1 fruit fly cellular context compared by ENCODE assay signal in the genomic region with DNA sequence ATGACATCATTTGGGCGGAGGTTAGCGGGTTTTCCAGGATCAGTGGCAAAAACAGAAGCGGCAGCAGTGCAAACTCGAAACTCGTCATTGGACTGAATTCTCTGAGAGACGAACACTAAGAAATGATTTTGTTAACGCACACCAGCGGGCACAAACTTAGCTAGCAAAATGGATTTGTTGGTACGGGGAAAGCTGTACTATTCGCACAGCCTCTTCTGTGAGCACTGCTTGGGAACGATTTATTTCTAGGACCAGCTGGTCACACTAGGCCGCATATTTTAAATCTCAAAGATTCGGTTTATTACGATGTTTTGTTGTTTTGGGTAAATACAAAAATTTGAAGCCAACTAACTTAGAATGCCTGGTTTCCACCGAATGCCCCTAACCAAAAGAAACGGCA.
TF ChIP-seq lines count a peak whose summit lies in the region.

A gene (minus strand): TSS at position 228 of the 400 bp plus-strand sequence.

TF ChIP-seq in whole organism, embryonic, 481 proteins besides CTCF, POLR2A, EP300 and RAD21 (continued from another document and continues in another):
- peak; percentile 61 for TF ChIP-seq az2 (GFP tag; optimal IDR thresholded peaks at IDR 0.05; lab: Kevin White, UChicago)
- peak; percentile 86 for TF ChIP-seq E2f2 (GFP tag; IDR thresholded peaks at IDR 0.05; lab: Robert Waterston, UW)
- peak; percentile 59 for TF ChIP-seq nom (GFP tag; optimal IDR thresholded peaks at IDR 0.05; lab: Kevin White, UChicago)
- TF ChIP-seq ssp (GFP tag; IDR thresholded peaks at IDR 0.05; lab: Robert Waterston, UW), result peak; percentile 46
- TF ChIP-seq Fer3 (tag; optimal IDR thresholded peaks at IDR 0.05; lab: Kevin White, UChicago), result peak; percentile 54
- TF ChIP-seq ems (GFP tag; optimal IDR thresholded peaks at IDR 0.05; lab: Kevin White, UChicago), result peak; percentile 58
- TF ChIP-seq CG3281 (GFP tag; optimal IDR thresholded peaks at IDR 0.05; lab: Kevin White, UChicago), result peak; percentile 27
- no peak for TF ChIP-seq eve (GFP tag; optimal IDR thresholded peaks at IDR 0.05; lab: Kevin White, UChicago)
- TF ChIP-seq br (optimal IDR thresholded peaks at IDR 0.05; lab: Kevin White, UChicago), result no peak
- TF ChIP-seq peb (GFP tag; IDR thresholded peaks at IDR 0.05; lab: Robert Waterston, UW), result no peak
- TF ChIP-seq mam (GFP tag; optimal IDR thresholded peaks at IDR 0.05; lab: Kevin White, UChicago), result peak; percentile 69
- no peak for TF ChIP-seq Bteb2 (GFP tag; optimal IDR thresholded peaks at IDR 0.05; lab: Kevin White, UChicago)
- peak; percentile 8 for TF ChIP-seq CG9727 (GFP tag; optimal IDR thresholded peaks at IDR 0.05; lab: Kevin White, UChicago)
- TF ChIP-seq ERR (GFP tag; optimal IDR thresholded peaks at IDR 0.05; lab: Kevin White, UChicago), result peak; percentile 39
- no peak for TF ChIP-seq sim (GFP tag; IDR thresholded peaks at IDR 0.05; lab: Robert Waterston, UW)
- peak; percentile 56 for TF ChIP-seq CG8944 (GFP tag; optimal IDR thresholded peaks at IDR 0.05; lab: Kevin White, UChicago)
- TF ChIP-seq Hsf (GFP tag; optimal IDR thresholded peaks at IDR 0.05; lab: Kevin White, UChicago), result peak; percentile 52
- peak; percentile 39 for TF ChIP-seq cwo (GFP tag; optimal IDR thresholded peaks at IDR 0.05; lab: Kevin White, UChicago)
- TF ChIP-seq CG8924 (tag; optimal IDR thresholded peaks at IDR 0.05; lab: Kevin White, UChicago), result peak; percentile 1
- no peak for TF ChIP-seq grn (GFP tag; optimal IDR thresholded peaks at IDR 0.05; lab: Kevin White, UChicago)
- TF ChIP-seq vvl (GFP tag; IDR thresholded peaks at IDR 0.05; lab: Robert Waterston, UW), result peak; percentile 90
- TF ChIP-seq ftz-f1 (GFP tag; optimal IDR thresholded peaks at IDR 0.05; lab: Kevin White, UChicago), result peak; percentile 10
- TF ChIP-seq CG13624 (GFP tag; optimal IDR thresholded peaks at IDR 0.05; lab: Kevin White, UChicago), result peak; percentile 59
- TF ChIP-seq CG11504 (tag; optimal IDR thresholded peaks at IDR 0.05; lab: Kevin White, UChicago), result peak; percentile 44
- TF ChIP-seq CkIIα-i1 (GFP tag; IDR thresholded peaks at IDR 0.05; lab: Robert Waterston, UW), result no peak
- TF ChIP-seq CG1233 (GFP tag; optimal IDR thresholded peaks at IDR 0.05; lab: Kevin White, UChicago), result peak; percentile 25
- peak; percentile 31 for TF ChIP-seq ATbp (GFP tag; optimal IDR thresholded peaks at IDR 0.05; lab: Kevin White, UChicago)
- TF ChIP-seq CG8388 (GFP tag; optimal IDR thresholded peaks at IDR 0.05; lab: Kevin White, UChicago), result no peak
- peak; percentile 83 for TF ChIP-seq ken (GFP tag; IDR thresholded peaks at IDR 0.05; lab: Robert Waterston, UW)
- peak; percentile 78 for TF ChIP-seq CG12769 (tag; optimal IDR thresholded peaks at IDR 0.05; lab: Kevin White, UChicago)
- 0 out of 3 replicates have a peak, but pooled peaks have one; percentile 30 for TF ChIP-seq CG6175 (GFP tag; IDR thresholded peaks at IDR 0.05; lab: Robert Waterston, UW)
- peak; percentile 12 for TF ChIP-seq Side (GFP tag; optimal IDR thresholded peaks at IDR 0.05; lab: Kevin White, UChicago)
- no peak for TF ChIP-seq lov (optimal IDR thresholded peaks at IDR 0.05; lab: Kevin White, UChicago)
- TF ChIP-seq lov (GFP tag; IDR thresholded peaks at IDR 0.05; lab: Robert Waterston, UW), result 0 out of 3 replicates have a peak, but pooled peaks have one; percentile 9
- no peak for TF ChIP-seq Deaf1 (tag; optimal IDR thresholded peaks at IDR 0.05; lab: Kevin White, UChicago)
- no peak for TF ChIP-seq CG10462 (GFP tag; optimal IDR thresholded peaks at IDR 0.05; lab: Kevin White, UChicago)
- TF ChIP-seq CG13287 (GFP tag; IDR thresholded peaks at IDR 0.05; lab: Robert Waterston, UW; ENCODE audit: partially characterized antibody), result peak; percentile 55
- peak; percentile 70 for TF ChIP-seq CG12659 (GFP tag; optimal IDR thresholded peaks at IDR 0.05; lab: Kevin White, UChicago)
- TF ChIP-seq Ssrp (tag; optimal IDR thresholded peaks at IDR 0.05; lab: Kevin White, UChicago), result peak; percentile 15
- no peak for TF ChIP-seq vnd (GFP tag; IDR thresholded peaks at IDR 0.05; lab: Robert Waterston, UW; ENCODE audit: partially characterized antibody)
- TF ChIP-seq caup (GFP tag; optimal IDR thresholded peaks at IDR 0.05; lab: Kevin White, UChicago; ENCODE audit: severe bottlenecking), result peak; percentile 55
- no peak for TF ChIP-seq CG6683 (GFP tag; optimal IDR thresholded peaks at IDR 0.05; lab: Kevin White, UChicago)
- TF ChIP-seq Meics (GFP tag; optimal IDR thresholded peaks at IDR 0.05; lab: Kevin White, UChicago), result peak; percentile 69
- peak; percentile 95 for TF ChIP-seq MBD-R2 (GFP tag; IDR thresholded peaks at IDR 0.05; lab: Robert Waterston, UW)
- peak; percentile 48 for TF ChIP-seq wek (GFP tag; optimal IDR thresholded peaks at IDR 0.05; lab: Kevin White, UChicago)
- TF ChIP-seq unc-4 (GFP tag; IDR thresholded peaks at IDR 0.05; lab: Robert Waterston, UW; ENCODE audit: partially characterized antibody), result no peak
- TF ChIP-seq CG7839 (tag; optimal IDR thresholded peaks at IDR 0.05; lab: Kevin White, UChicago), result peak; percentile 44
- peak; percentile 27; the same call in 1 of the 2 replicates for TF ChIP-seq Adf1 (GFP tag; IDR thresholded peaks at IDR 0.05; lab: Robert Waterston, UW)
- peak; percentile 43; the same call in 1 of the 2 replicates for TF ChIP-seq CG7372 (GFP tag; IDR thresholded peaks at IDR 0.05; lab: Robert Waterston, UW)
- TF ChIP-seq fu2 (GFP tag; optimal IDR thresholded peaks at IDR 0.05; lab: Kevin White, UChicago), result peak; percentile 56
- TF ChIP-seq CG13424 (tag; optimal IDR thresholded peaks at IDR 0.05; lab: Kevin White, UChicago), result peak; percentile 59
- peak; percentile 48 for TF ChIP-seq gem (tag; optimal IDR thresholded peaks at IDR 0.05; lab: Kevin White, UChicago)
- TF ChIP-seq CG9876 (GFP tag; optimal IDR thresholded peaks at IDR 0.05; lab: Kevin White, UChicago), result peak; percentile 26
- peak; percentile 84 for TF ChIP-seq CG2120 (GFP tag; optimal IDR thresholded peaks at IDR 0.05; lab: Kevin White, UChicago)
- TF ChIP-seq Sox102F (GFP tag; optimal IDR thresholded peaks at IDR 0.05; lab: Kevin White, UChicago), result peak; percentile 29
- TF ChIP-seq Dek (tag; optimal IDR thresholded peaks at IDR 0.05; lab: Kevin White, UChicago), result peak; percentile 47
- peak; percentile 61 for TF ChIP-seq Myb (GFP tag; optimal IDR thresholded peaks at IDR 0.05; lab: Kevin White, UChicago)
- peak; percentile 50; the same call in 2 of the 3 replicates for TF ChIP-seq Optix (GFP tag; IDR thresholded peaks at IDR 0.05; lab: Robert Waterston, UW)
- peak; percentile 60 for TF ChIP-seq pum (GFP tag; optimal IDR thresholded peaks at IDR 0.05; lab: Kevin White, UChicago)
- TF ChIP-seq phol (tag; optimal IDR thresholded peaks at IDR 0.05; lab: Kevin White, UChicago), result peak; percentile 25
- TF ChIP-seq CG4282 (GFP tag; optimal IDR thresholded peaks at IDR 0.05; lab: Kevin White, UChicago), result peak; percentile 33
- peak; percentile 18 for TF ChIP-seq tap (tag; optimal IDR thresholded peaks at IDR 0.05; lab: Kevin White, UChicago)
- TF ChIP-seq CG13123 (GFP tag; optimal IDR thresholded peaks at IDR 0.05; lab: Kevin White, UChicago), result peak; percentile 25
- TF ChIP-seq CG12744 (GFP tag; optimal IDR thresholded peaks at IDR 0.05; lab: Kevin White, UChicago), result peak; percentile 46
- TF ChIP-seq CG11560 (tag; IDR thresholded peaks at IDR 0.05; lab: Robert Waterston, UW), result no peak
- TF ChIP-seq CG14667 (GFP tag; IDR thresholded peaks at IDR 0.05; lab: Robert Waterston, UW), result peak; percentile 71; the same call in 1 of the 2 replicates
- peak; percentile 31 for TF ChIP-seq dmrt99B (tag; optimal IDR thresholded peaks at IDR 0.05; lab: Kevin White, UChicago)
- TF ChIP-seq onecut (GFP tag; IDR thresholded peaks at IDR 0.05; lab: Robert Waterston, UW), result peak; percentile 56
- TF ChIP-seq chif (GFP tag; optimal IDR thresholded peaks at IDR 0.05; lab: Kevin White, UChicago), result peak; percentile 22 to 41
- no peak for TF ChIP-seq CG4424 (GFP tag; optimal IDR thresholded peaks at IDR 0.05; lab: Kevin White, UChicago)
- peak; percentile 67 for TF ChIP-seq CG31365 (tag; optimal IDR thresholded peaks at IDR 0.05; lab: Kevin White, UChicago)
- no peak for TF ChIP-seq CG1529 (GFP tag; optimal IDR thresholded peaks at IDR 0.05; lab: Kevin White, UChicago)
- TF ChIP-seq CG3726 (GFP tag; IDR thresholded peaks at IDR 0.05; lab: Robert Waterston, UW), result 0 out of 3 replicates have a peak, but pooled peaks have one; percentile 65
- TF ChIP-seq Trl (optimal IDR thresholded peaks at IDR 0.05; lab: Kevin White, UChicago), result no peak
- TF ChIP-seq Trl (GFP tag; optimal IDR thresholded peaks at IDR 0.05; lab: Kevin White, UChicago), result peak; percentile 72
- TF ChIP-seq CG4730 (GFP tag; IDR thresholded peaks at IDR 0.05; lab: Robert Waterston, UW), result peak; percentile 45; the same call in 1 of the 2 replicates
- no peak for TF ChIP-seq crol (GFP tag; IDR thresholded peaks at IDR 0.05; lab: Robert Waterston, UW)
- TF ChIP-seq CG8089 (GFP tag; optimal IDR thresholded peaks at IDR 0.05; lab: Kevin White, UChicago), result no peak
- TF ChIP-seq Mes4 (GFP tag; optimal IDR thresholded peaks at IDR 0.05; lab: Kevin White, UChicago), result peak; percentile 13
- peak; percentile 59 for TF ChIP-seq bab2 (GFP tag; optimal IDR thresholded peaks at IDR 0.05; lab: Kevin White, UChicago)
- TF ChIP-seq cas (GFP tag; IDR thresholded peaks at IDR 0.05; lab: Robert Waterston, UW), result peak; percentile 31; the same call in 1 of the 2 replicates
- no peak for TF ChIP-seq Scr (GFP tag; IDR thresholded peaks at IDR 0.05; lab: Robert Waterston, UW; ENCODE audit: partially characterized antibody)
- TF ChIP-seq CG7928 (GFP tag; optimal IDR thresholded peaks at IDR 0.05; lab: Kevin White, UChicago), result peak; percentile 35
- TF ChIP-seq wdn (GFP tag; IDR thresholded peaks at IDR 0.05; lab: Robert Waterston, UW), result peak; percentile 66
- peak; percentile 51 for TF ChIP-seq Fer1 (GFP tag; optimal IDR thresholded peaks at IDR 0.05; lab: Kevin White, UChicago)
- TF ChIP-seq Blimp-1 (GFP tag; optimal IDR thresholded peaks at IDR 0.05; lab: Kevin White, UChicago), result peak; percentile 12
- peak; percentile 0 for TF ChIP-seq CG2116 (GFP tag; optimal IDR thresholded peaks at IDR 0.05; lab: Kevin White, UChicago)
- TF ChIP-seq CG2678 (tag; optimal IDR thresholded peaks at IDR 0.05; lab: Kevin White, UChicago), result peak; percentile 38
- peak; percentile 30; the same call in 1 of the 2 replicates for TF ChIP-seq CG31224 (GFP tag; IDR thresholded peaks at IDR 0.05; lab: Robert Waterston, UW)
- TF ChIP-seq HHEX (GFP tag; optimal IDR thresholded peaks at IDR 0.05; lab: Kevin White, UChicago), result peak; percentile 13
- peak; percentile 34 for TF ChIP-seq CG17385 (GFP tag; optimal IDR thresholded peaks at IDR 0.05; lab: Kevin White, UChicago)
- TF ChIP-seq Doc3 (GFP tag; IDR thresholded peaks at IDR 0.05; lab: Robert Waterston, UW; ENCODE audit: partially characterized antibody), result 0 out of 3 replicates have a peak, but pooled peaks have one; percentile 10
- peak; percentile 80 for TF ChIP-seq Xbp1 (GFP tag; optimal IDR thresholded peaks at IDR 0.05; lab: Kevin White, UChicago)
- TF ChIP-seq Ada2b (GFP tag; IDR thresholded peaks at IDR 0.05; lab: Robert Waterston, UW), result peak; percentile 64; the same call in 1 of the 2 replicates
- no peak for TF ChIP-seq fd102C (GFP tag; optimal IDR thresholded peaks at IDR 0.05; lab: Kevin White, UChicago)
- peak; percentile 47 for TF ChIP-seq Ets97D (GFP tag; optimal IDR thresholded peaks at IDR 0.05; lab: Kevin White, UChicago)
- TF ChIP-seq luna (GFP tag; optimal IDR thresholded peaks at IDR 0.05; lab: Kevin White, UChicago), result peak; percentile 10
- peak; percentile 67 for TF ChIP-seq lab (GFP tag; optimal IDR thresholded peaks at IDR 0.05; lab: Kevin White, UChicago)
- peak; percentile 81 for TF ChIP-seq Drgx (GFP tag; IDR thresholded peaks at IDR 0.05; lab: Robert Waterston, UW)
- TF ChIP-seq CG18011 (GFP tag; optimal IDR thresholded peaks at IDR 0.05; lab: Kevin White, UChicago), result peak; percentile 8
- TF ChIP-seq unpg (GFP tag; optimal IDR thresholded peaks at IDR 0.05; lab: Kevin White, UChicago), result peak; percentile 49
- peak; percentile 62 for TF ChIP-seq chm (GFP tag; IDR thresholded peaks at IDR 0.05; lab: Robert Waterston, UW)
- TF ChIP-seq fd96Cb (tag; optimal IDR thresholded peaks at IDR 0.05; lab: Kevin White, UChicago), result peak; percentile 17
- TF ChIP-seq Pdp1 (GFP tag; optimal IDR thresholded peaks at IDR 0.05; lab: Kevin White, UChicago), result peak; percentile 63 to 65
- TF ChIP-seq gfzf (GFP tag; optimal IDR thresholded peaks at IDR 0.05; lab: Kevin White, UChicago), result peak; percentile 77
- TF ChIP-seq CG12391 (tag; optimal IDR thresholded peaks at IDR 0.05; lab: Kevin White, UChicago), result peak; percentile 53
- TF ChIP-seq knrl (GFP tag; IDR thresholded peaks at IDR 0.05; lab: Robert Waterston, UW; ENCODE audit: partially characterized antibody), result 0 out of 3 replicates have a peak, but pooled peaks have one; percentile 21
- TF ChIP-seq CG7556 (GFP tag; optimal IDR thresholded peaks at IDR 0.05; lab: Kevin White, UChicago), result peak; percentile 6
- TF ChIP-seq Ptx1 (GFP tag; IDR thresholded peaks at IDR 0.05; lab: Robert Waterston, UW), result peak; percentile 79
- TF ChIP-seq CG7357 (GFP tag; IDR thresholded peaks at IDR 0.05; lab: Robert Waterston, UW), result peak; percentile 37; the same call in 1 of the 3 replicates
- no peak for TF ChIP-seq CG8478 (optimal IDR thresholded peaks at IDR 0.05; lab: Kevin White, UChicago)
- TF ChIP-seq gro (GFP tag; optimal IDR thresholded peaks at IDR 0.05; lab: Kevin White, UChicago), result peak; percentile 62
- peak; percentile 49 for TF ChIP-seq CG13894 (tag; optimal IDR thresholded peaks at IDR 0.05; lab: Kevin White, UChicago)
- TF ChIP-seq D19B (GFP tag; optimal IDR thresholded peaks at IDR 0.05; lab: Kevin White, UChicago), result no peak
- TF ChIP-seq shn (GFP tag; optimal IDR thresholded peaks at IDR 0.05; lab: Kevin White, UChicago), result peak; percentile 53
- TF ChIP-seq Mad (GFP tag; optimal IDR thresholded peaks at IDR 0.05; lab: Kevin White, UChicago), result no peak
- no peak for TF ChIP-seq prd (optimal IDR thresholded peaks at IDR 0.05; lab: Kevin White, UChicago)
- peak; percentile 77 for TF ChIP-seq prd (GFP tag; IDR thresholded peaks at IDR 0.05; lab: Robert Waterston, UW)
- peak; percentile 28 for TF ChIP-seq CG13296 (GFP tag; optimal IDR thresholded peaks at IDR 0.05; lab: Kevin White, UChicago)
- no peak for TF ChIP-seq pb (GFP tag; optimal IDR thresholded peaks at IDR 0.05; lab: Kevin White, UChicago)
- peak; percentile 7 to 39 for TF ChIP-seq Hr51 (GFP tag; optimal IDR thresholded peaks at IDR 0.05; lab: Kevin White, UChicago)
- peak; percentile 88 for TF ChIP-seq CG9932 (GFP tag; IDR thresholded peaks at IDR 0.05; lab: Robert Waterston, UW)
- TF ChIP-seq CG12219 (GFP tag; optimal IDR thresholded peaks at IDR 0.05; lab: Kevin White, UChicago), result peak; percentile 38
- TF ChIP-seq CG2199 (GFP tag; IDR thresholded peaks at IDR 0.05; lab: Robert Waterston, UW), result peak; percentile 77; the same call in 2 of the 3 replicates
